Worm (Caenorhabditis elegans) whole organism, young adult: ENCODE measurements around the gene F25F2.1.
A peak's percentile ranks its signal among the peaks of the same experiment; 100 is the strongest.

Source experiments
- B0035.1 ChIP-seq: sonication (generic microtip); optimal IDR thresholded peaks from 2 replicates; lab custom pipeline; 2016; ENCODE audit warnings: missing genetic modification characterization, mild to moderate bottlenecking, missing compliant biosample characterization, missing genotype, missing genetic modification reagents
- B0261.1 ChIP-seq: sonication (generic microtip); optimal IDR thresholded peaks from 2 replicates; lab custom pipeline; 2016; ENCODE audit warnings: mild to moderate bottlenecking, missing genetic modification characterization, moderate library complexity, missing compliant biosample characterization
- C17E4.6 ChIP-seq: fragments of 200-800 bp; sonication (Bioruptor generic); IDR thresholded peaks from 2 replicates; pipeline ENCODE4 v1.3.6; 2022; ENCODE audit warnings: missing genetic modification reagents, missing genetic modification characterization, missing compliant biosample characterization
- F10E7.11 ChIP-seq: sonication (generic microtip); optimal IDR thresholded peaks from 2 replicates; lab custom pipeline; 2017; ENCODE audit warnings: mild to moderate bottlenecking, missing genetic modification characterization, moderate library complexity, missing compliant biosample characterization
- F37B4.10 ChIP-seq: fragments of 200-800 bp; sonication (Bioruptor generic); IDR thresholded peaks from 2 replicates; pipeline ENCODE4 v1.3.6; 2022; ENCODE audit warnings: missing genetic modification characterization, missing compliant biosample characterization
- F52B5.7 ChIP-seq: sonication (generic microtip); optimal IDR thresholded peaks from 2 replicates; lab custom pipeline; 2016; ENCODE audit warnings: mild to moderate bottlenecking, missing genetic modification characterization, missing compliant biosample characterization
- F55B11.4 ChIP-seq: sonication (generic microtip); optimal IDR thresholded peaks from 2 replicates; lab custom pipeline; 2016; ENCODE audit warnings: missing compliant biosample characterization, missing genetic modification characterization, borderline replicate concordance; ENCODE audit not compliant: insufficient read depth
- K11D2.4 ChIP-seq: fragments of 200-800 bp; sonication (Bioruptor generic); IDR thresholded peaks from 2 replicates; pipeline ENCODE4 v1.3.6; 2022; ENCODE audit warnings: missing genetic modification reagents, missing genetic modification characterization, missing compliant biosample characterization
- K12H6.12 ChIP-seq: fragments of 200-800 bp; sonication (Bioruptor generic); optimal IDR thresholded peaks from 2 replicates; lab custom pipeline; 2018; ENCODE audit warnings: mild to moderate bottlenecking, missing genetic modification characterization, missing compliant biosample characterization
- T07F8.4 ChIP-seq: sonication (generic microtip); optimal IDR thresholded peaks from 2 replicates; lab custom pipeline; 2016; ENCODE audit warnings: mild to moderate bottlenecking, missing genetic modification characterization, moderate library complexity, missing compliant biosample characterization
- Y53G8AR.9 ChIP-seq: fragments of 200-800 bp; sonication (Bioruptor generic); conservative IDR thresholded peaks from 2 replicates; pipeline ENCODE4 v1.3.6; 2022; ENCODE audit warnings: missing genetic modification reagents, missing genetic modification characterization, missing compliant biosample characterization
- aptf-2 ChIP-seq: fragments of 200-800 bp; sonication (Bioruptor generic); conservative IDR thresholded peaks from 2 replicates; pipeline ENCODE4 v1.3.6; 2022; ENCODE audit warnings: missing genetic modification reagents, missing genetic modification characterization, missing compliant biosample characterization
- aptf-3 ChIP-seq: fragments of 200-800 bp; sonication (Bioruptor generic); IDR thresholded peaks from 2 replicates; pipeline ENCODE4 v1.3.6; 2022; ENCODE audit warnings: missing genetic modification characterization, missing compliant biosample characterization
- atf-7 ChIP-seq: sonication (generic microtip); optimal IDR thresholded peaks from 2 replicates; lab custom pipeline; 2017; ENCODE audit warnings: mild to moderate bottlenecking, missing genetic modification characterization, missing compliant biosample characterization
- attf-5 ChIP-seq: fragments of 200-800 bp; sonication (Bioruptor generic); optimal IDR thresholded peaks from 2 replicates; lab custom pipeline; 2018; ENCODE audit warnings: mild to moderate bottlenecking, missing genetic modification characterization, missing compliant biosample characterization
- attf-6 ChIP-seq: fragments of 200-800 bp; sonication (Bioruptor generic); IDR thresholded peaks from 2 replicates; pipeline ENCODE4 v1.3.6; 2022; ENCODE audit warnings: missing genetic modification reagents, missing genetic modification characterization, missing compliant biosample characterization
- ccch-3 ChIP-seq: fragments of 200-800 bp; sonication (Bioruptor generic); optimal IDR thresholded peaks from 2 replicates; lab custom pipeline; 2018; ENCODE audit warnings: mild to moderate bottlenecking, missing genetic modification characterization, missing compliant biosample characterization
- chd-7 ChIP-seq: sonication (generic microtip); optimal IDR thresholded peaks from 2 replicates; lab custom pipeline; 2016; ENCODE audit warnings: mild to moderate bottlenecking, missing genetic modification characterization, moderate library complexity, missing compliant biosample characterization
- die-1 ChIP-seq: sonication (generic microtip); optimal IDR thresholded peaks from 2 replicates; lab custom pipeline; 2016; ENCODE audit warnings: missing genotype, mild to moderate bottlenecking, missing genetic modification characterization, missing compliant biosample characterization
- dpl-1 ChIP-seq: fragments of 150-350 bp; optimal IDR thresholded peaks from 2 replicates; lab custom pipeline; 2014; ENCODE audit warnings: missing biosample characterization, missing genetic modification reagents, missing genetic modification characterization
- fkh-3 ChIP-seq: sonication (generic microtip); optimal IDR thresholded peaks from 2 replicates; lab custom pipeline; 2016; ENCODE audit warnings: mild to moderate bottlenecking, missing genetic modification characterization, missing compliant biosample characterization
- him-1 ChIP-seq: sonication (generic microtip); optimal IDR thresholded peaks from 2 replicates; lab custom pipeline; 2016; ENCODE audit warnings: missing genotype, missing genetic modification reagents, missing genetic modification characterization, missing compliant biosample characterization
- hlh-12 ChIP-seq: sonication (generic microtip); optimal IDR thresholded peaks from 2 replicates; lab custom pipeline; 2016; ENCODE audit warnings: missing genetic modification characterization, missing compliant biosample characterization
- hlh-26 ChIP-seq: fragments of 200-800 bp; sonication (Bioruptor generic); conservative IDR thresholded peaks from 2 replicates; pipeline ENCODE4 v1.3.6; 2022; ENCODE audit warnings: missing genetic modification reagents, missing genetic modification characterization, missing compliant biosample characterization
- hrde-1 ChIP-seq: sonication (generic microtip); optimal IDR thresholded peaks from 2 replicates; lab custom pipeline; 2016; ENCODE audit warnings: missing genetic modification characterization, mild to moderate bottlenecking, missing compliant biosample characterization, moderate library complexity, missing genotype, missing genetic modification reagents, borderline replicate concordance
- lag-1 ChIP-seq: fragments of 200-800 bp; sonication (Bioruptor generic); IDR thresholded peaks from 2 replicates; pipeline ENCODE4 v1.3.6; 2022; ENCODE audit warnings: missing genetic modification reagents, missing genetic modification characterization, missing compliant biosample characterization
- let-526 ChIP-seq: fragments of 200-800 bp; sonication (Bioruptor generic); IDR thresholded peaks from 2 replicates; pipeline ENCODE4 v1.3.6; 2022; ENCODE audit warnings: missing genetic modification reagents, missing genetic modification characterization, missing compliant biosample characterization
- lir-1 ChIP-seq: fragments of 200-800 bp; sonication (Bioruptor generic); conservative IDR thresholded peaks from 2 replicates; pipeline ENCODE4 v1.3.6; 2022; ENCODE audit warnings: missing genetic modification reagents, missing genetic modification characterization, missing compliant biosample characterization
- lsl-1 ChIP-seq: fragments of 200-800 bp; sonication (Bioruptor generic); optimal IDR thresholded peaks from 2 replicates; lab custom pipeline; 2018; ENCODE audit warnings: mild to moderate bottlenecking, missing genetic modification characterization, moderate library complexity, missing compliant biosample characterization
- mel-28 ChIP-seq: sonication (generic microtip); optimal IDR thresholded peaks from 2 replicates; lab custom pipeline; 2016; ENCODE audit warnings: borderline replicate concordance, mild to moderate bottlenecking, missing genetic modification characterization, missing compliant biosample characterization
- nhr-80 ChIP-seq: sonication (generic microtip); optimal IDR thresholded peaks from 2 replicates; lab custom pipeline; 2016; ENCODE audit warnings: missing genetic modification characterization, missing compliant biosample characterization
- pbrm-1 ChIP-seq: fragments of 200-800 bp; sonication (Bioruptor generic); IDR thresholded peaks from 2 replicates; pipeline ENCODE4 v1.3.6; 2022; ENCODE audit warnings: missing genetic modification reagents, missing genetic modification characterization, missing compliant biosample characterization
- rcor-1 ChIP-seq: fragments of 200-800 bp; sonication (Bioruptor generic); IDR thresholded peaks from 2 replicates; pipeline ENCODE4 v1.3.6; 2022; ENCODE audit warnings: missing genetic modification reagents, missing genetic modification characterization, missing compliant biosample characterization
- sea-2 ChIP-seq: fragments of 200-800 bp; sonication (Bioruptor generic); IDR thresholded peaks from 2 replicates; pipeline ENCODE4 v1.3.6; 2022; ENCODE audit warnings: missing genetic modification characterization, missing compliant biosample characterization
- snpc-4 ChIP-seq, 5 experiments: fragments of 150-350 bp in 1 of 5; sonication (generic microtip) in 4 of 5; optimal IDR thresholded peaks; 2 replicates each; lab custom pipeline; 2014 to 2018; ENCODE audit warnings: missing genetic modification characterization in 5 of 5, missing biosample characterization in 3 of 5, antibody characterized with exemption in 2 of 5, mild to moderate bottlenecking in 2 of 5, missing compliant biosample characterization in 2 of 5, missing genotype in 2 of 5, moderate library complexity in 2 of 5, missing genetic modification reagents in 1 of 5
- tbp1 ChIP-seq: fragments of 200-800 bp; sonication (Bioruptor generic); optimal IDR thresholded peaks from 2 replicates; lab custom pipeline; 2018; ENCODE audit warnings: mild to moderate bottlenecking, missing genetic modification characterization, missing compliant biosample characterization
- unc-62 ChIP-seq: fragments of 150-350 bp; optimal IDR thresholded peaks from 2 replicates; lab custom pipeline; 2014; ENCODE audit warnings: missing biosample characterization, missing genetic modification reagents, missing genetic modification characterization
- xnd-1 ChIP-seq: sonication (generic microtip); optimal IDR thresholded peaks from 2 replicates; lab custom pipeline; 2016; ENCODE audit warnings: missing genotype, missing genetic modification reagents, missing genetic modification characterization, missing compliant biosample characterization
- zfh-2 ChIP-seq: fragments of 200-800 bp; sonication (Bioruptor generic); conservative IDR thresholded peaks from 2 replicates; pipeline ENCODE4 v1.3.6; 2022; ENCODE audit warnings: missing genetic modification reagents, missing genetic modification characterization, missing compliant biosample characterization
- ztf-18 ChIP-seq: sonication (generic microtip); optimal IDR thresholded peaks from 2 replicates; lab custom pipeline; 2016; ENCODE audit warnings: missing genotype, mild to moderate bottlenecking, missing genetic modification characterization, missing compliant biosample characterization
- ztf-28 ChIP-seq: fragments of 200-800 bp; sonication (Bioruptor generic); IDR thresholded peaks from 2 replicates; pipeline ENCODE4 v1.3.6; 2022; ENCODE audit warnings: missing genetic modification reagents, missing genetic modification characterization, missing compliant biosample characterization
- ztf-6 ChIP-seq: fragments of 200-800 bp; sonication (Bioruptor generic); IDR thresholded peaks from 2 replicates; pipeline ENCODE4 v1.3.6; 2022; ENCODE audit warnings: missing genetic modification reagents, missing genetic modification characterization, missing compliant biosample characterization

F25F2.1 gene

DNA sequence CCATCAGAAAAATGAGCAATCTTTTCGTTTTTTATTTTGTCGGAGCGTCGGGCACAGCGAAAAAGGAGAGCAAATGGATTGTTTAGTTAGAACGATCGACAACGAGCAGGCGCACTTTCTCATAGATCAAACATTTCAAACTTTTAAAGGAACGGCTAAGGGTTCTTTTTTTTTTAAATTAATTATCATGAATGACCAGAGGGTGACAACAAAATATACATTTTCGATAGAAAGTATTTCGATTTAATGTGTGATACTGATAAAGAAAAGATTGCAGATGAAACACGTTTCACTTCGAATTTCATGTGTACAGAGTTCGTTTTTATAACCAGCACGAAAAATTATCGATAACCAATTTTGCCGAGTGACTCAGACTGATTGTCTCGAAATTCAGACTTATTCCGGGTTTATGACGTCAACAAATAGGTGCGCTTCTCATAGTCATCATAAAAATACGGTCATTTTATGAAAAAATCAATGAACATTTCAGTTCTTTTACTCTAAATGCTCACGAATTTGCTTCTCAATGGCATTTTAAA lies 2.0 kb upstream of the F25F2.1 start:
- TF ChIP-seq atf-7: peak; percentile 80
- no peak for TF ChIP-seq B0035.1 (tag; lab: Kevin White, UChicago)
- TF ChIP-seq nhr-80: peak; percentile 21
- no peak for TF ChIP-seq tbp1 (GFP tag; lab: Kevin White, UChicago)

ce11 chrIII:4513926-4514325 lies 5.3 kb downstream of the F25F2.1 start:
- TF ChIP-seq F55B11.4 (tag; lab: Kevin White, UChicago) (no peak), C17E4.6 (GFP tag; lab: Robert Waterston, UW) (no peak), lir-1 (GFP tag; lab: Robert Waterston, UW) (no peak), hlh-12 (tag; lab: Kevin White, UChicago) (no peak), ztf-6 (no peak), chd-7 (tag; lab: Kevin White, UChicago) (no peak)

DNA sequence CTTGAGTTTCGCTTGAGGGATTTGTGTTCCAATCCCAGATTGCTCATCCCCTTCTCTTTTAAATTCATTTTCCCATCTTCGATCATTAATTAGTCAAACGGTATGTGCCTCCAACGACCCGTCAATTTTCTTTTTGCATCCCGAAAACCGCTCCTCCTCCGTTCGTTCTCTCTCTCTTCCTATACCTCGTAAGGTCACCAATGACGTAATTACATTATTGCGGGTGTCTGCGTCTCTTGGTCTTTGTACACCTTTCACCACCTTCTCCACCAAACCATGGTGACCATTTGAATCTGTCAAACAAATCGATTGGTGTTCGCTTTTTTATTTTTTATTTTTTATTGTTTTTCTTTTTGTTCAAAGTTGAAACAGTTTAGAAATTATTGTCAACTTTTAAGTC lies 6.5 kb downstream of the F25F2.1 start:
- TF ChIP-seq attf-6 (GFP tag; lab: Robert Waterston, UW) (no peak), him-1 (no peak), aptf-2 (GFP tag; lab: Robert Waterston, UW) (no peak), mel-28 (no peak), Y53G8AR.9 (GFP tag; lab: Robert Waterston, UW) (no peak), zfh-2 (GFP tag; lab: Robert Waterston, UW) (no peak), F52B5.7 (no peak), sea-2 (GFP tag; lab: Robert Waterston, UW) (no peak), hrde-1 (tag; lab: Kevin White, UChicago) (no peak), fkh-3 (tag; lab: Kevin White, UChicago) (no peak), K12H6.12 (tag; lab: Kevin White, UChicago) (no peak), let-526 (no peak), attf-5 (GFP tag; lab: Kevin White, UChicago) (no peak), F10E7.11 (no peak), T07F8.4 (tag; lab: Kevin White, UChicago) (no peak), B0261.1 (tag; lab: Kevin White, UChicago) (no peak), dpl-1 (GFP tag; lab: Kevin White, UChicago) (no peak), ztf-28 (GFP tag; lab: Robert Waterston, UW) (no peak)

DNA sequence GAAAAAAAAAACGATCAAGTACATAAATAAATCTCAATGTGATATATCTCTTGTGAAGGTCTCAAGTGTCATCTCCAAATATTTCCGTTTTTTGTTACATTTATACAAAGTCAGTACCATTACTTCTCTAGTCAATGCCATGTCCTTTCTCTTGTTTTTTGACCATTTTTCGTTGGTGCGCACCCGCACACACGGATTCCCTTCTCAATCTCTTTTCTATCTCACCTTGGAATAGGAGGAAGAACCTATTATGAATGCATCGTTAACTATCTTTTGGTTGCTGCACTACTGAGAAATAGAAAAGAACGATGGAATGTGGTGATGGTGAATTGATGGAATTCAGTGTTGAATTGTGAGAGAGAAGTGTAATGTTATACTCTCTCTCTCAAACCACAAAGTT lies 9.1 kb downstream of the F25F2.1 start:
- TF ChIP-seq ztf-6 (no peak), pbrm-1 (GFP tag; lab: Robert Waterston, UW) (no peak), ztf-18 (tag; lab: Kevin White, UChicago) (no peak), ccch-3 (GFP tag; lab: Kevin White, UChicago) (no peak), snpc-4 (GFP tag; optimal IDR thresholded peaks at IDR 0.05; lab: Kevin White, UChicago) (no peak), snpc-4 (tag; optimal IDR thresholded peaks at IDR 0.05; lab: Kevin White, UChicago) (no peak), xnd-1 (tag; lab: Kevin White, UChicago) (no peak), B0261.1 (tag; lab: Kevin White, UChicago) (no peak), unc-62 (GFP tag; lab: Kevin White, UChicago) (no peak), lag-1 (GFP tag; lab: Robert Waterston, UW) (no peak), attf-5 (GFP tag; lab: Kevin White, UChicago) (no peak), aptf-3 (no peak), lsl-1 (GFP tag; lab: Kevin White, UChicago) (no peak), F37B4.10 (GFP tag; lab: Robert Waterston, UW) (no peak), K11D2.4 (no peak), hlh-26 (GFP tag; lab: Robert Waterston, UW) (no peak), die-1 (tag; lab: Kevin White, UChicago) (no peak), rcor-1 (GFP tag; lab: Robert Waterston, UW) (no peak), tbp1 (GFP tag; lab: Kevin White, UChicago) (no peak)
